Worm (Caenorhabditis elegans) whole organism, L4/young adult: ENCODE measurements around the gene ugt-30.
"Not testable (repeated sequence)": the region's sequence is repeated elsewhere in the genome, so short reads cannot be mapped to it uniquely, and the experiment has no call there.

Experiments
- W03F9.2 ChIP-seq: fragments of 150-350 bp; optimal IDR thresholded peaks from 2 replicates; lab custom pipeline; 2014; ENCODE audit warnings: missing biosample characterization, missing genetic modification characterization
- dao-5 ChIP-seq: sonication (generic microtip); optimal IDR thresholded peaks from 2 replicates; lab custom pipeline; 2016; ENCODE audit warnings: missing genotype, missing genetic modification characterization, moderate library complexity, missing compliant biosample characterization
- him-1 ChIP-seq: sonication (generic microtip); optimal IDR thresholded peaks from 2 replicates; lab custom pipeline; 2016; ENCODE audit warnings: missing genotype, missing genetic modification reagents, missing genetic modification characterization, missing compliant biosample characterization

The ugt-30 gene

ce11 chrV:15125162-15125561 is at the start of gene ugt-30:
Gene ugt-30, minus strand, starts transcription at chrV:15125262.
- TF ChIP-seq dao-5; W03F9.2; him-1 (tag; lab: Kevin White, UChicago): not testable (repeated sequence)

ce11 chrV:15162697-15163096 is 37.6 kb upstream of the ugt-30 start, which contains the start of gene srz-11:
Gene srz-11, plus strand, starts transcription at chrV:15163082.
- TF ChIP-seq dao-5 (no peak), W03F9.2 (no peak), him-1 (tag; lab: Kevin White, UChicago) (no peak)

- no peak for TF ChIP-seq dao-5
- no peak for TF ChIP-seq W03F9.2
- TF ChIP-seq him-1 (tag; lab: Kevin White, UChicago) = no peak
Measured at ce11 chrV:15158691-15159090, 33.6 kb upstream of the ugt-30 start, which contains the start of gene str-45. Gene str-45, plus strand, starts transcription at chrV:15158991.

ce11 chrV:15156504-15156903 is 31.4 kb upstream of the ugt-30 start:
- TF ChIP-seq dao-5 (no peak), W03F9.2 (no peak), him-1 (tag; lab: Kevin White, UChicago) (no peak)

ce11 chrV:15153277-15153676 is 28.2 kb upstream of the ugt-30 start, which contains the start of gene srh-55:
Gene srh-55, plus strand, starts transcription at chrV:15153577.
- no peak for TF ChIP-seq dao-5

ce11 chrV:15152010-15152409 is 26.9 kb upstream of the ugt-30 start:
- TF ChIP-seq W03F9.2 (no peak), him-1 (tag; lab: Kevin White, UChicago) (no peak), dao-5 (no peak)

ce11 chrV:15150661-15151060 is 25.6 kb upstream of the ugt-30 start, which contains the start of gene T09F5.2:
Gene T09F5.2, plus strand, starts transcription at chrV:15150961.
- no peak for TF ChIP-seq W03F9.2
- TF ChIP-seq dao-5 = no peak
- TF ChIP-seq him-1 (tag; lab: Kevin White, UChicago) = no peak

ce11 chrV:15150176-15150575 is 25.1 kb upstream of the ugt-30 start:
- TF ChIP-seq W03F9.2 (no peak), dao-5 (no peak), him-1 (tag; lab: Kevin White, UChicago) (no peak)

ce11 chrV:15148800-15149199 is 23.7 kb upstream of the ugt-30 start, which contains the start of gene T09F5.1:
Gene T09F5.1, plus strand, starts transcription at chrV:15149100.
- no peak for TF ChIP-seq W03F9.2
- TF ChIP-seq dao-5 = no peak
- TF ChIP-seq him-1 (tag; lab: Kevin White, UChicago) = no peak

- TF ChIP-seq him-1 (tag; lab: Kevin White, UChicago) (no peak), W03F9.2 (no peak), dao-5 (no peak)
Measured at ce11 chrV:15147776-15148175, 22.7 kb upstream of the ugt-30 start, which contains the start of gene T09F5.20. Gene T09F5.20, minus strand, starts transcription at chrV:15147876.

ce11 chrV:15143798-15144197 is 18.7 kb upstream of the ugt-30 start, which contains the start of gene K08F9.4:
Gene K08F9.4, plus strand, starts transcription at chrV:15144019.
- TF ChIP-seq W03F9.2 (peak; percentile 64), dao-5 (no peak), him-1 (tag; lab: Kevin White, UChicago) (no peak)

ce11 chrV:15143285-15143684 is 18.2 kb upstream of the ugt-30 start, which contains the start of gene K08F9.1:
Gene K08F9.1, minus strand, starts transcription at chrV:15143385.
- TF ChIP-seq dao-5 (no peak), W03F9.2 (no peak), him-1 (tag; lab: Kevin White, UChicago) (no peak)

- TF ChIP-seq W03F9.2 (no peak), dao-5 (no peak), him-1 (tag; lab: Kevin White, UChicago) (no peak)
Measured at ce11 chrV:15140247-15140646, 15.2 kb upstream of the ugt-30 start, which contains the start of gene K08F9.3. Gene K08F9.3, plus strand, starts transcription at chrV:15140547.

- no peak for TF ChIP-seq him-1 (tag; lab: Kevin White, UChicago)
- TF ChIP-seq W03F9.2 = no peak
- TF ChIP-seq dao-5 = no peak
Measured at ce11 chrV:15139811-15140210, 14.7 kb upstream of the ugt-30 start.

ce11 chrV:15136772-15137171 is 11.7 kb upstream of the ugt-30 start, which contains the start of gene aipl-1:
Gene aipl-1, minus strand, starts transcription at chrV:15136801.
- TF ChIP-seq him-1 (tag; lab: Kevin White, UChicago) = no peak
- peak; percentile 65 for TF ChIP-seq W03F9.2
- TF ChIP-seq dao-5 = no peak

- TF ChIP-seq him-1 (tag; lab: Kevin White, UChicago) (no peak), W03F9.2 (no peak), dao-5 (no peak)
Measured at ce11 chrV:15133812-15134211, 8.8 kb upstream of the ugt-30 start.
